Worm (Caenorhabditis elegans): ENCODE measurements around the gene T05A8.3.
A peak's percentile ranks its signal among the peaks of the same experiment; 100 is the strongest.

T05A8.3 gene

DNA sequence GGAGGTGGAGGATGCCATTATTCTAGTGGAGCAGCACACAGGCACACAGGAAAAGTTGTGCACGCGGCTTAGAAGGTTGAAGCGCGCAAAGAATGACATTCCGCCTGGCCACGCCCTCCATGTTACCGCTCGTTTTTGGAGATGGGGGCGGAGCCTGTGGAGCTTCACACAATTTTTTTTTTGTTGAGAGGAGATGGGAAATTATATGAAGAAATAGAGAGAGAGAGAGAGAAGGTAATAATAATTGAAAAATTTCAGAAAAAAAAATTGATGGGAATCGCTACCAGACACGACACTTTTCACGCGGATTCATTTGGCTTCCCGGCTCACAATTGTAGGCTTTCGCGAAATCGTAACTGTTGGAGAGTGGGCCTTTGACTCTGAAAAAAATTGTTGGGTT is at the start of gene T05A8.3:
TSS of gene T05A8.3 (minus strand) at position 101 of the 400 bp plus-strand sequence.
- TF ChIP-seq ztf-6 (GFP tag; IDR thresholded peaks at IDR 0.05) (no peak), zfh-2 (GFP tag; conservative IDR thresholded peaks at IDR 0.05) (0 out of 2 replicates have a peak, but pooled peaks have one; percentile 26)

DNA sequence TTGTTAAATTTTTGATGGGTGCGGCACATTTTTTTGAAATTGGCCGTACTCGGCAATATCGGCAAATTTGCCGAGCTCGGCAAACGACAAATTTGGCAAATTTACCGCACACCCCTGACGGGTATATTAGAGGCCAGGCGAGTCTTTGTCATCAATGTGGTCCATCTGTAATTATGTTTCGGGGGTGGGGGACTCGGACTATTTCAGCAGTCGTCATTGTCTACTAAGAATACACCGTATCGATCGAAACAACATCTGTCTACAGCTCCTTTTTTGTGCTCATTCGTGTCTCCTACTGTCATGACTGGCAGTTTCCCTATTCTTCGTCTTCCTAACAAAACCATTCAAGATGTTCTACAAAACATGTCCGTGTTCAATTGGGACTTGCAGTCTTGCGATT is 49.1 kb upstream of the T05A8.3 start, which contains the start of gene F08D12.15:
TSS of gene F08D12.15 (plus strand) at position 301 of the 400 bp plus-strand sequence.
- TF ChIP-seq nfya-1 (tag; optimal IDR thresholded peaks at IDR 0.05; ENCODE audit: borderline replicate concordance, insufficient read depth): no peak

DNA sequence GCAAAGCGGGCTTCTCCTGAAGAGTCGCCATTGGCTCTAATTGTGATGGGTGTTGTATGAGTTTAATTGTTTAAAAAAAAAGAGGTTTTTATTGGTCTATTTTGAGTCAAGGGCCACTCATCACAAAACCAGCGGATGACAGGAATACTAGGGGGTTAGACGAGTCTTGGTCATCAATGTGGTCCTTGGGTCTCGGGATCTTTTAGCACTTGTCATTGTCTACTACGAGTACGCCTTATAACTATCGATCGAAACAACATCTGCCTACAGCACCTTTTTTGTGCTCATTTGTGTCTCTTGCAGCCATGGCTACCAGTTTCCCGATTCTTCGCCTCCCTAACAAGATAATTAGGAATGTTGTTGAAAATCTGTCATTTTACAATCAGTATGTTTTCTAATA is 47.4 kb upstream of the T05A8.3 start, which contains the start of gene fbxb-108:
TSS of gene fbxb-108 (plus strand) at position 301 of the 400 bp plus-strand sequence.
- TF ChIP-seq gei-17 (GFP tag; optimal IDR thresholded peaks at IDR 0.05) (no peak), mxl-1 (tag; optimal IDR thresholded peaks at IDR 0.05) (no peak), nhr-179 (tag; optimal IDR thresholded peaks at IDR 0.05) (no peak), zim-3 (tag; optimal IDR thresholded peaks at IDR 0.05) (no peak), ceh-40 (GFP tag; IDR thresholded peaks at IDR 0.05) (no peak), Y67H2A.10 (GFP tag; conservative IDR thresholded peaks at IDR 0.05) (no peak), lsy-27 (tag; optimal IDR thresholded peaks at IDR 0.05; ENCODE audit: borderline replicate concordance, insufficient read depth) (no peak), atf-7 (tag; optimal IDR thresholded peaks at IDR 0.05) (no peak), hlh-26 (GFP tag; conservative IDR thresholded peaks at IDR 0.05) (no peak), ama-1 (optimal IDR thresholded peaks at IDR 0.05) (no peak), ama-1 (GFP tag; optimal IDR thresholded peaks at IDR 0.05) (no peak), mes-4 (tag; optimal IDR thresholded peaks at IDR 0.05) (no peak), attf-6 (GFP tag; IDR thresholded peaks at IDR 0.05) (no peak), madf-8 (GFP tag; conservative IDR thresholded peaks at IDR 0.05) (no peak), egl-44 (GFP tag; IDR thresholded peaks at IDR 0.05) (no peak), athp-1 (tag; optimal IDR thresholded peaks at IDR 0.05) (no peak), F37B4.10 (GFP tag; IDR thresholded peaks at IDR 0.05) (no peak), F55B11.4 (tag; optimal IDR thresholded peaks at IDR 0.05; ENCODE audit: borderline replicate concordance, insufficient read depth) (no peak), ztf-26 (tag; optimal IDR thresholded peaks at IDR 0.05) (no peak)

DNA sequence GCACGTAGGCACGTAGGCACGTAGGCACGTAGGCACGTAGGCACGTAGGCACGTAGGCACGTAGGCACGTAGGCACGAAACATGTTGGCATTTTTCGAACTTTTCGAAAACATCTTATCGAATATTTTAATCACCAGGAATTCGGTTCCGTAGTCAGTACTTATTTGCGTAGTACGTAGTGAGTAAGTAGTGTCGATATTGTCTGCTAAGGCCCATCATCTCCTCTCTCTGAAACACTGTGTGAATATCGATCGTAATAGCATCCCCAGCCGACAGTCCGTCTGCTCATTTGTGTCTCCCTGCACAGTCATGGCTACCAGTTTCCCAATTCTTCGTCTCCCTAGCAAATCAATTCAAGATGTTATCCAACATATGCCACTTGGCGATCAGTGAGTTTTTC is 44.9 kb upstream of the T05A8.3 start, which contains the start of gene fbxb-106:
TSS of gene fbxb-106 (plus strand) at position 301 of the 400 bp plus-strand sequence.
- TF ChIP-seq ztf-26 (tag; optimal IDR thresholded peaks at IDR 0.05): no peak
- TF ChIP-seq egrh-3 (GFP tag; IDR thresholded peaks at IDR 0.05): no peak
- TF ChIP-seq snpc-1.1 (tag; optimal IDR thresholded peaks at IDR 0.05; ENCODE audit: insufficient read depth): no peak
- TF ChIP-seq hlh-26 (GFP tag; conservative IDR thresholded peaks at IDR 0.05): no peak
- TF ChIP-seq fkh-3 (tag; optimal IDR thresholded peaks at IDR 0.05): no peak
- no peak for TF ChIP-seq nhr-179 (tag; optimal IDR thresholded peaks at IDR 0.05)
- TF ChIP-seq lin-35 (GFP tag; optimal IDR thresholded peaks at IDR 0.05): no peak
- no peak for TF ChIP-seq ceh-79 (tag; optimal IDR thresholded peaks at IDR 0.05)
- no peak for TF ChIP-seq ekl-4 (GFP tag; IDR thresholded peaks at IDR 0.05)
- TF ChIP-seq hlh-12 (tag; optimal IDR thresholded peaks at IDR 0.05): no peak
- TF ChIP-seq bed-1 (GFP tag; IDR thresholded peaks at IDR 0.05): no peak

- TF ChIP-seq attf-5 (GFP tag; optimal IDR thresholded peaks at IDR 0.05): no peak
- TF ChIP-seq athp-1 (tag; optimal IDR thresholded peaks at IDR 0.05): no peak
- TF ChIP-seq aptf-3 (GFP tag; IDR thresholded peaks at IDR 0.05): no peak
- no peak for TF ChIP-seq lsl-1 (GFP tag; optimal IDR thresholded peaks at IDR 0.05)
Observed at ce11 chrII:2758476-2758875, 41.2 kb upstream of the T05A8.3 start, which contains the start of gene fbxb-107. Gene fbxb-107, plus strand, starts transcription at chrII:2758772.

Measured in whole organism, young adult.